Fruit fly (Drosophila melanogaster): ENCODE data around the gene CG17380.

CG17380 gene

DNA sequence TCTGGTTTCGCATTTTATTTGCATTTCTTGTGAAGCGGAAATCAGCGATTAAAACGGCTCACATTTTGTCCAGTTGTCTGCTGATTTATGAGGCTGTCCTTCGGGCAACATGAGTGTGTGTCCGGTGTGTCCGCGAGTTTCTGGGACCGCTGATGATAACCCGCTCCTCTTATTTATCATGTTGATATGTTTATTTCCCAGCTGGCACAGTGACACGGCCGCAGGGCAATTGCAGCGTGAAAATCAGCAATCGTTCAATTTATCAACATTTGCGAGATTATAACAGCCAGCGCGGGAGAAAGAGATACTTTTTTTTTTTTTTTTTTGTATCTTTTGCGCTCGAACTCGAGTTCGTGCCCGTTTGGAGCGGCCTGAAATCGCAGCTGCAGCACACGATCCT is 43.2 kb downstream of the CG17380 start:
- TF ChIP-seq CG33017 (tag; optimal IDR thresholded peaks at IDR 0.05) (no peak), toe (GFP tag; optimal IDR thresholded peaks at IDR 0.05) (no peak), CG7045 (GFP tag; optimal IDR thresholded peaks at IDR 0.05) (no peak), CG7101 (tag; optimal IDR thresholded peaks at IDR 0.05) (no peak), Mnt (GFP tag; optimal IDR thresholded peaks at IDR 0.05) (no peak), Hr96 (GFP tag; optimal IDR thresholded peaks at IDR 0.05) (no peak), pad (GFP tag; optimal IDR thresholded peaks at IDR 0.05) (no peak), CG5204 (GFP tag; optimal IDR thresholded peaks at IDR 0.05) (no peak), CG11617 (GFP tag; optimal IDR thresholded peaks at IDR 0.05) (no peak), cnc (optimal IDR thresholded peaks at IDR 0.05) (no peak), CG12768 (GFP tag; optimal IDR thresholded peaks at IDR 0.05) (no peak), ovo (GFP tag; optimal IDR thresholded peaks at IDR 0.05) (no peak)

DNA sequence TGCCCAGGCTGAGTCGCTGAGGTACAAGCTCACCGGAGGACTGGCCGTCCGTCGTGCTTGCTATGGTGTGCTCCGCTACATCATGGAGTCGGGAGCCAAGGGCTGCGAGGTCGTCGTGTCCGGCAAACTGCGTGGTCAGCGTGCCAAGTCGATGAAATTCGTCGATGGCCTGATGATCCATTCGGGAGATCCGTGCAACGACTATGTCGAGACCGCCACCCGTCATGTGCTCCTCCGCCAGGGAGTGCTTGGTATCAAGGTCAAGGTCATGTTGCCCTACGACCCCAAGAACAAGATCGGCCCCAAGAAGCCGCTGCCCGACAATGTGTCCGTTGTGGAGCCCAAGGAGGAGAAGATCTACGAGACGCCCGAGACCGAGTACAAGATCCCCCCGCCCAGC is 44.1 kb downstream of the CG17380 start:
- TF ChIP-seq Clk (GFP tag; optimal IDR thresholded peaks at IDR 0.05) (no peak), Hr96 (GFP tag; optimal IDR thresholded peaks at IDR 0.05) (no peak), Crg-1 (GFP tag; optimal IDR thresholded peaks at IDR 0.05) (no peak), CG33017 (tag; optimal IDR thresholded peaks at IDR 0.05) (no peak), CG5204 (GFP tag; optimal IDR thresholded peaks at IDR 0.05) (no peak), CG7101 (tag; optimal IDR thresholded peaks at IDR 0.05) (no peak), toe (GFP tag; optimal IDR thresholded peaks at IDR 0.05) (no peak), tj (GFP tag; optimal IDR thresholded peaks at IDR 0.05) (no peak), CG7045 (GFP tag; optimal IDR thresholded peaks at IDR 0.05) (no peak), cnc (optimal IDR thresholded peaks at IDR 0.05) (no peak), CG11617 (GFP tag; optimal IDR thresholded peaks at IDR 0.05) (no peak), cic (GFP tag; optimal IDR thresholded peaks at IDR 0.05) (no peak), bab1 (GFP tag; optimal IDR thresholded peaks at IDR 0.05) (no peak), ovo (GFP tag; optimal IDR thresholded peaks at IDR 0.05) (no peak), Mnt (GFP tag; optimal IDR thresholded peaks at IDR 0.05) (no peak), CG12768 (GFP tag; optimal IDR thresholded peaks at IDR 0.05) (no peak), CG1620 (GFP tag; optimal IDR thresholded peaks at IDR 0.05) (no peak)

DNA sequence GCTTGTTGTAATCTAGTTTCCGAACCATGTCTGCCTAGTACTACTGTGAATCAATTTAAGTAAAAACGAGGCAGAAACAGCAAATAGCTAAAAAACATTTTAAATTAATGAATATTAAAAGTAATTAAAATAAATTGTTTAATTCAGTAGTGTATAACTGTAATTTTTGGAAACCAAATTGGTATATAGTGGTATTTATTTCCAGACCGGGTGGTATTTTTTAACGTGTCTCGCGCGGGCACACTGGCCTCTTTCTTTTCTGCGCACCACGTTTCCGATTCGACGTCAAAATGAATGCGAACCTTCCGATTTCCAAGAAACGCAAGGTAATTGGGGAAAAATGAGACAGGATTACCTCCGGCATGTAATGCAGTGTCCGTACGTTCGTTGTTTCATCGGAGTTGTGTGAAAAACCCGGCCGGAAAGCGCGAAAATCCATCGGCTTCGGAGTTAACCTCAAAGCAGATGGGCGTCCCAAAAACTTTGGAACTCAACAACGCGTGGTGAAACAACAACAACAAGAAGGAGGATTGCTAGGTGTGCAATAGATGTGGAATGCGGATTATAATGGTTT is 44.9 kb downstream of the CG17380 start, which contains the start of gene RpS3:
Gene RpS3, plus strand, starts transcription at position 248 of the 574 bp plus-strand sequence.
- TF ChIP-seq bab1 (GFP tag; optimal IDR thresholded peaks at IDR 0.05), result peak; percentile 58
- TF ChIP-seq CG5204 (GFP tag; optimal IDR thresholded peaks at IDR 0.05), result no peak
- peak; percentile 46 for TF ChIP-seq CG7101 (tag; optimal IDR thresholded peaks at IDR 0.05)
- peak; percentile 6 for TF ChIP-seq CG33017 (tag; optimal IDR thresholded peaks at IDR 0.05)
- TF ChIP-seq cic (GFP tag; optimal IDR thresholded peaks at IDR 0.05), result no peak
- TF ChIP-seq CG12768 (GFP tag; optimal IDR thresholded peaks at IDR 0.05), result peak; percentile 72
- peak; percentile 12 for TF ChIP-seq toe (GFP tag; optimal IDR thresholded peaks at IDR 0.05)
- no peak for TF ChIP-seq CG1620 (GFP tag; optimal IDR thresholded peaks at IDR 0.05)
- TF ChIP-seq kay (GFP tag; ENCODE audit: borderline replicate concordance), result no peak
- TF ChIP-seq ovo (GFP tag; optimal IDR thresholded peaks at IDR 0.05), result no peak
- no peak for TF ChIP-seq Clk (GFP tag; optimal IDR thresholded peaks at IDR 0.05)
- no peak for TF ChIP-seq CG7045 (GFP tag; optimal IDR thresholded peaks at IDR 0.05)
- no peak for TF ChIP-seq cnc (optimal IDR thresholded peaks at IDR 0.05)
- peak; percentile 42 for TF ChIP-seq Crg-1 (GFP tag; optimal IDR thresholded peaks at IDR 0.05)
- TF ChIP-seq tj (GFP tag; optimal IDR thresholded peaks at IDR 0.05), result peak; percentile 5
- TF ChIP-seq CG14711 (tag; optimal IDR thresholded peaks at IDR 0.05), result peak; percentile 32
- peak; percentile 94 for TF ChIP-seq Mnt (GFP tag; optimal IDR thresholded peaks at IDR 0.05)
- TF ChIP-seq Hr96 (GFP tag; optimal IDR thresholded peaks at IDR 0.05), result peak; percentile 3
- no peak for TF ChIP-seq pad (GFP tag; optimal IDR thresholded peaks at IDR 0.05)
- peak; percentile 32 for TF ChIP-seq CG11617 (GFP tag; optimal IDR thresholded peaks at IDR 0.05)

DNA sequence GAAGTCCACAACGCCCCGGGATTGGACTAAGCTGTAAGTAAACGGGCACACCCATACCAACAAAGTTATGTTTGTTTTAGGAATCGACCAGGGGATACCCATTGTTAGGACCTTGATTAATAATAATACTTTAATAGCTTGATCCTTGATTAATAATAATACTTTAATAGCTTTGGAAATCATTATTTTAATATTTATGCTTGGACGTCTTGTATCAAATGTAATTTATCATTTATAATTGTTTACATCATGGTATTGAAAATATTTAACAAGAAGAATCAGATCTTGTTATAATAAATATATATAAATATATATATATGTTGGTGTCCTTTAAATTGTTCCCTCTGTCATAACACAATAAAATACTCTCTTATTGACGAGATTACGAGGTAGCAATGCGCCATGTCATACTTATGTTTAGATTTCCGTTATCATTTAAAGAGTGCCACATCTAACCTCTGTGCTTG is 46.6 kb downstream of the CG17380 start:
- TF ChIP-seq CG14711 (tag; optimal IDR thresholded peaks at IDR 0.05), result peak; percentile 78
- TF ChIP-seq CG33017 (tag; optimal IDR thresholded peaks at IDR 0.05), result peak; percentile 81
- peak; percentile 65 for TF ChIP-seq CG11617 (GFP tag; optimal IDR thresholded peaks at IDR 0.05)
- TF ChIP-seq CG12768 (GFP tag; optimal IDR thresholded peaks at IDR 0.05), result peak; percentile 40
- peak; percentile 76 for TF ChIP-seq CG7101 (tag; optimal IDR thresholded peaks at IDR 0.05)
- TF ChIP-seq Hr96 (GFP tag; optimal IDR thresholded peaks at IDR 0.05), result no peak
- no peak for TF ChIP-seq ovo (GFP tag; optimal IDR thresholded peaks at IDR 0.05)
- TF ChIP-seq CG5204 (GFP tag; optimal IDR thresholded peaks at IDR 0.05), result no peak
- no peak for TF ChIP-seq CG1620 (GFP tag; optimal IDR thresholded peaks at IDR 0.05)
- TF ChIP-seq toe (GFP tag; optimal IDR thresholded peaks at IDR 0.05), result no peak
- TF ChIP-seq Mnt (GFP tag; optimal IDR thresholded peaks at IDR 0.05), result no peak
- TF ChIP-seq cic (GFP tag; optimal IDR thresholded peaks at IDR 0.05), result no peak
- no peak for TF ChIP-seq cnc (optimal IDR thresholded peaks at IDR 0.05)
- TF ChIP-seq pad (GFP tag; optimal IDR thresholded peaks at IDR 0.05), result no peak
- TF ChIP-seq bab1 (GFP tag; optimal IDR thresholded peaks at IDR 0.05), result no peak
- TF ChIP-seq Crg-1 (GFP tag; optimal IDR thresholded peaks at IDR 0.05), result no peak
- no peak for TF ChIP-seq kay (GFP tag; ENCODE audit: borderline replicate concordance)
- TF ChIP-seq CG7045 (GFP tag; optimal IDR thresholded peaks at IDR 0.05), result peak; percentile 63
- no peak for TF ChIP-seq Clk (GFP tag; optimal IDR thresholded peaks at IDR 0.05)
- TF ChIP-seq tj (GFP tag; optimal IDR thresholded peaks at IDR 0.05), result no peak

DNA sequence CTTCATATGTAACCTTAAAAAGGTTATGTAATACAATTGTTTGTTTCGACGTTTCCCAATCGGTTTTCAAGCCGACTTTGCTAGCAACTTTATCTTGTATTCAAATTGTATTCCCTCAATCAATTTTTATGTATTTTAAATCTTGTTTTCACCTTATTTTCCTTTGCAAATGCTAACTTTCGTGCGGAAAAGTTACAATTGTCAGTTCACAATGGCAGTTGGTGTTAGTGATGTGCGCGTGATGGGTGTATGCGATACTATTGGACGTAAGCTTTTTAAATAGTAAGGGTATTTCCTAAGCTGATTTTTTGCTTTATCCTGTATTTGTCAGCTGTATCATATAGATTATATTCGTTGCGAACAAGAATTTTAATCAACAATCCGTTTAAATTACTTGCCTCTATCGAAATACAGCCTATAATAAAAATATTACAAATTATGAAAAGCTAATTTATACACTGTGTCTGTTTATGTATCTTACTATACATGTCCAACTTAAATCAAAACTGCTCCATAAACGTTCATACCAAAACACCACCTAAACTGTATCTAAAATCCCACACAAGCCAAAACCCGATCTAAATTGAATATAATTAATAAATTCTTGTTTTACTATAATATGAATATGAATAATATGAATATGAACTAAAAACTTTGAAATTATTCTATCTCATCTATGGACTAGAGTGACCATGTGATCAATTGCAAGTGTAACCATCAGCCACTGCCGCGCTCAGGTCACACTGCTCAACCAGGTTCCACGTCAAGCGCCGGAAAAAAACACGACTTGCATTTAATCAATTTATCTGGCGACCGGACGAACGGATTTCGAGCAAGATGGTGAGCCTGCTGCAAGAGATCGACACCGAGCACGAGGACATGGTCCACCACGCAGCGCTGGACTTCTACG is 47.4 kb downstream of the CG17380 start, which contains the start of the genes ATPsynCF6 and Sec13:
Gene ATPsynCF6, minus strand, starts transcription at position 236 of the 910 bp plus-strand sequence.
Gene Sec13, plus strand, starts transcription at position 450 of the 910 bp plus-strand sequence.
- no peak for TF ChIP-seq CG1620 (GFP tag; optimal IDR thresholded peaks at IDR 0.05)
- TF ChIP-seq cic (GFP tag; optimal IDR thresholded peaks at IDR 0.05), result no peak
- TF ChIP-seq CG33017 (tag; optimal IDR thresholded peaks at IDR 0.05), result peak; percentile 12
- TF ChIP-seq pad (GFP tag; optimal IDR thresholded peaks at IDR 0.05), result peak; percentile 13
- peak; percentile 51 for TF ChIP-seq bab1 (GFP tag; optimal IDR thresholded peaks at IDR 0.05)
- no peak for TF ChIP-seq CG5204 (GFP tag; optimal IDR thresholded peaks at IDR 0.05)
- peak; percentile 49 for TF ChIP-seq CG12768 (GFP tag; optimal IDR thresholded peaks at IDR 0.05)
- no peak for TF ChIP-seq cnc (optimal IDR thresholded peaks at IDR 0.05)
- TF ChIP-seq toe (GFP tag; optimal IDR thresholded peaks at IDR 0.05), result peak; percentile 88
- TF ChIP-seq CG14711 (tag; optimal IDR thresholded peaks at IDR 0.05), result peak; percentile 33
- peak; percentile 14 for TF ChIP-seq tj (GFP tag; optimal IDR thresholded peaks at IDR 0.05)
- TF ChIP-seq Hr96 (GFP tag; optimal IDR thresholded peaks at IDR 0.05), result peak; percentile 53
- peak; percentile 8 for TF ChIP-seq ovo (GFP tag; optimal IDR thresholded peaks at IDR 0.05)
- TF ChIP-seq CG7045 (GFP tag; optimal IDR thresholded peaks at IDR 0.05), result peak; percentile 60
- TF ChIP-seq Mnt (GFP tag; optimal IDR thresholded peaks at IDR 0.05), result peak; percentile 13
- TF ChIP-seq kay (GFP tag; ENCODE audit: borderline replicate concordance), result no peak
- no peak for TF ChIP-seq Clk (GFP tag; optimal IDR thresholded peaks at IDR 0.05)
- TF ChIP-seq CG7101 (tag; optimal IDR thresholded peaks at IDR 0.05), result peak; percentile 29
- no peak for TF ChIP-seq CG11617 (GFP tag; optimal IDR thresholded peaks at IDR 0.05)
- no peak for TF ChIP-seq Crg-1 (GFP tag; optimal IDR thresholded peaks at IDR 0.05)

Measured in whole organism, adult.